Worm (Caenorhabditis elegans) whole organism, late embryonic: Measurements from ENCODE around the gene F55A4.13.
A peak's percentile ranks its signal among the peaks of the same experiment; 100 is the strongest.

Experiments
- C38D4.7 ChIP-seq: fragments of 200-800 bp; sonication (Bioruptor generic); optimal IDR thresholded peaks from 2 replicates; lab custom pipeline; 2018; ENCODE audit warnings: mild to moderate bottlenecking, missing genetic modification characterization, moderate library complexity, missing compliant biosample characterization
- F13H6.1 ChIP-seq: sonication (generic microtip); optimal IDR thresholded peaks from 2 replicates; lab custom pipeline; 2016; ENCODE audit warnings: missing genetic modification characterization, missing compliant biosample characterization
- K02D7.2 ChIP-seq: sonication (generic microtip); optimal IDR thresholded peaks from 2 replicates; lab custom pipeline; 2017; ENCODE audit warnings: mild to moderate bottlenecking, missing genetic modification characterization, missing compliant biosample characterization
- K09A11.1 ChIP-seq: sonication (generic microtip); optimal IDR thresholded peaks from 2 replicates; lab custom pipeline; 2017; ENCODE audit warnings: antibody characterized with exemption, mild to moderate bottlenecking, missing genetic modification characterization, missing compliant biosample characterization; ENCODE audit not compliant: insufficient read depth
- T23F11.4 ChIP-seq: fragments of 200-800 bp; sonication (Bioruptor generic); optimal IDR thresholded peaks from 2 replicates; lab custom pipeline; 2018; ENCODE audit warnings: mild to moderate bottlenecking, missing genetic modification characterization, missing compliant biosample characterization
- Y22D7AL.16 ChIP-seq: sonication (generic microtip); optimal IDR thresholded peaks from 2 replicates; lab custom pipeline; 2016; ENCODE audit warnings: missing genetic modification characterization, missing compliant biosample characterization
- ama-1 ChIP-seq: fragments of 150-350 bp; optimal IDR thresholded peaks from 2 replicates; lab custom pipeline; 2014
- ceh-14 ChIP-seq: sonication (generic microtip); optimal IDR thresholded peaks from 2 replicates; lab custom pipeline; 2016; ENCODE audit warnings: missing genotype, missing genetic modification characterization, missing compliant biosample characterization
- ceh-19 ChIP-seq: fragments of 200-800 bp; sonication (Bioruptor generic); optimal IDR thresholded peaks from 2 replicates; lab custom pipeline; 2018; ENCODE audit warnings: mild to moderate bottlenecking, missing genetic modification characterization, missing compliant biosample characterization
- ceh-22 ChIP-seq: sonication (generic microtip); optimal IDR thresholded peaks from 2 replicates; lab custom pipeline; 2017; ENCODE audit warnings: missing biosample characterization, missing genetic modification characterization
- ceh-24 ChIP-seq: sonication (generic microtip); optimal IDR thresholded peaks from 2 replicates; lab custom pipeline; 2016; ENCODE audit warnings: mild to moderate bottlenecking, missing genetic modification characterization, missing compliant biosample characterization
- ceh-31 ChIP-seq: sonication (generic microtip); optimal IDR thresholded peaks from 2 replicates; lab custom pipeline; 2016; ENCODE audit warnings: missing genetic modification characterization, missing compliant biosample characterization
- ceh-34 ChIP-seq: sonication (generic microtip); optimal IDR thresholded peaks from 2 replicates; lab custom pipeline; 2016; ENCODE audit warnings: mild to moderate bottlenecking, missing genetic modification characterization, missing compliant biosample characterization
- ceh-6 ChIP-seq: fragments of 200-800 bp; sonication (Bioruptor generic); optimal IDR thresholded peaks from 2 replicates; lab custom pipeline; 2018; ENCODE audit warnings: mild to moderate bottlenecking, missing genetic modification characterization, missing compliant biosample characterization
- ceh-9 ChIP-seq: sonication (generic microtip); optimal IDR thresholded peaks from 2 replicates; lab custom pipeline; 2016; ENCODE audit warnings: mild to moderate bottlenecking, missing genetic modification characterization, inconsistent platforms, missing compliant biosample characterization
- che-1 ChIP-seq: sonication (generic microtip); optimal IDR thresholded peaks from 2 replicates; lab custom pipeline; 2016; ENCODE audit warnings: mild to moderate bottlenecking, missing genetic modification characterization, missing compliant biosample characterization
- dmd-4 ChIP-seq: sonication (generic microtip); optimal IDR thresholded peaks from 2 replicates; lab custom pipeline; 2016; ENCODE audit warnings: borderline replicate concordance, missing genetic modification characterization, missing compliant biosample characterization
- dve-1 ChIP-seq: sonication (generic microtip); optimal IDR thresholded peaks from 2 replicates; lab custom pipeline; 2017; ENCODE audit warnings: antibody characterized with exemption, mild to moderate bottlenecking, missing genetic modification characterization, missing compliant biosample characterization
- elt-2 ChIP-seq: sonication (generic microtip); optimal IDR thresholded peaks from 2 replicates; lab custom pipeline; 2016; ENCODE audit warnings: missing genetic modification reagents, missing genetic modification characterization, missing compliant biosample characterization
- elt-4 ChIP-seq: sonication (generic microtip); optimal IDR thresholded peaks from 2 replicates; lab custom pipeline; 2016; ENCODE audit warnings: missing genetic modification characterization, missing compliant biosample characterization
- ets-4 ChIP-seq: sonication (generic microtip); optimal IDR thresholded peaks from 2 replicates; lab custom pipeline; 2016; ENCODE audit warnings: missing genetic modification characterization, missing compliant biosample characterization
- eyg-1 ChIP-seq: sonication (generic microtip); optimal IDR thresholded peaks from 2 replicates; lab custom pipeline; 2016; ENCODE audit warnings: missing genotype, missing genetic modification characterization, missing compliant biosample characterization
- fax-1 ChIP-seq: sonication (generic microtip); optimal IDR thresholded peaks from 2 replicates; lab custom pipeline; 2016; ENCODE audit warnings: missing genotype, missing genetic modification characterization, missing compliant biosample characterization
- fkh-10 ChIP-seq: fragments of 150-350 bp; optimal IDR thresholded peaks from 2 replicates; lab custom pipeline; 2014; ENCODE audit warnings: missing biosample characterization, missing genetic modification reagents, missing genetic modification characterization
- fkh-6 ChIP-seq: sonication (generic microtip); optimal IDR thresholded peaks from 2 replicates; lab custom pipeline; 2016; ENCODE audit warnings: missing genetic modification characterization, missing compliant biosample characterization
- gmeb-2 ChIP-seq: sonication (generic microtip); optimal IDR thresholded peaks from 2 replicates; lab custom pipeline; 2016; ENCODE audit warnings: missing genetic modification characterization, inconsistent platforms, missing compliant biosample characterization
- hlh-15 ChIP-seq: sonication (generic microtip); optimal IDR thresholded peaks from 2 replicates; lab custom pipeline; 2016; ENCODE audit warnings: missing genetic modification characterization, missing compliant biosample characterization
- hlh-30 ChIP-seq: sonication (generic microtip); optimal IDR thresholded peaks from 2 replicates; lab custom pipeline; 2017; ENCODE audit warnings: antibody characterized with exemption, missing genetic modification characterization, missing compliant biosample characterization; ENCODE audit not compliant: insufficient read depth
- hlh-6 ChIP-seq: sonication (generic microtip); optimal IDR thresholded peaks from 2 replicates; lab custom pipeline; 2016; ENCODE audit warnings: missing genotype, missing genetic modification characterization, missing compliant biosample characterization
- lim-6 ChIP-seq: sonication (generic microtip); optimal IDR thresholded peaks from 2 replicates; lab custom pipeline; 2016; ENCODE audit warnings: missing genetic modification characterization, missing compliant biosample characterization
- mec-3 ChIP-seq: sonication (generic microtip); optimal IDR thresholded peaks from 2 replicates; lab custom pipeline; 2016; ENCODE audit warnings: borderline replicate concordance, missing genetic modification characterization, missing compliant biosample characterization
- nfya-1 ChIP-seq: sonication (generic microtip); optimal IDR thresholded peaks from 2 replicates; lab custom pipeline; 2017; ENCODE audit warnings: missing genetic modification characterization, mild to moderate bottlenecking, missing compliant biosample characterization, antibody characterized with exemption, moderate library complexity
- odd-2 ChIP-seq: sonication (generic microtip); optimal IDR thresholded peaks from 2 replicates; lab custom pipeline; 2017; ENCODE audit warnings: antibody characterized with exemption, mild to moderate bottlenecking, missing genetic modification characterization, missing compliant biosample characterization
- pag-3 ChIP-seq: sonication (generic microtip); optimal IDR thresholded peaks from 2 replicates; lab custom pipeline; 2016; ENCODE audit warnings: missing compliant biosample characterization, missing genetic modification characterization, borderline replicate concordance
- pat-9 ChIP-seq: fragments of 200-800 bp; sonication (Bioruptor generic); optimal IDR thresholded peaks from 2 replicates; lab custom pipeline; 2018; ENCODE audit warnings: mild to moderate bottlenecking, missing genetic modification characterization, moderate library complexity, missing compliant biosample characterization
- pax-1 ChIP-seq: fragments of 150-350 bp; optimal IDR thresholded peaks from 2 replicates; lab custom pipeline; 2014; ENCODE audit warnings: missing biosample characterization, missing genetic modification characterization
- pha-2 ChIP-seq: sonication (generic microtip); optimal IDR thresholded peaks from 2 replicates; lab custom pipeline; 2017; ENCODE audit warnings: mild to moderate bottlenecking, missing genetic modification characterization, missing compliant biosample characterization
- pha-4 ChIP-seq: fragments of 150-350 bp; optimal IDR thresholded peaks from 2 replicates; lab custom pipeline; 2018; ENCODE audit warnings: missing biosample characterization, missing genetic modification reagents, missing genetic modification characterization
- pqm-1 ChIP-seq: sonication (generic microtip); optimal IDR thresholded peaks from 2 replicates; lab custom pipeline; 2016; ENCODE audit warnings: missing genetic modification characterization, missing compliant biosample characterization
- pros-1 ChIP-seq: fragments of 150-350 bp; optimal IDR thresholded peaks from 2 replicates; lab custom pipeline; 2014; ENCODE audit warnings: missing biosample characterization, missing genetic modification reagents, missing genetic modification characterization
- rnt-1 ChIP-seq: sonication (generic microtip); optimal IDR thresholded peaks from 2 replicates; lab custom pipeline; 2016; ENCODE audit warnings: missing genetic modification characterization, missing compliant biosample characterization
- sdc-2 ChIP-seq: sonication (generic microtip); optimal IDR thresholded peaks from 2 replicates; lab custom pipeline; 2016; ENCODE audit warnings: missing genotype, missing genetic modification characterization, missing compliant biosample characterization
- sox-4 ChIP-seq: sonication (generic microtip); optimal IDR thresholded peaks from 2 replicates; lab custom pipeline; 2017; ENCODE audit warnings: mild to moderate bottlenecking, missing genetic modification characterization, inconsistent platforms, missing compliant biosample characterization
- tbx-2 ChIP-seq: sonication (generic microtip); optimal IDR thresholded peaks from 2 replicates; lab custom pipeline; 2016; ENCODE audit warnings: missing genetic modification characterization, missing compliant biosample characterization
- ttx-3 ChIP-seq: sonication (generic microtip); optimal IDR thresholded peaks from 2 replicates; lab custom pipeline; 2016; ENCODE audit warnings: missing genetic modification reagents, missing genetic modification characterization, missing compliant biosample characterization
- unc-42 ChIP-seq: sonication (generic microtip); optimal IDR thresholded peaks from 2 replicates; lab custom pipeline; 2016; ENCODE audit warnings: missing genotype, missing genetic modification characterization, missing compliant biosample characterization
- unc-86 ChIP-seq: sonication (generic microtip); optimal IDR thresholded peaks from 2 replicates; lab custom pipeline; 2016; ENCODE audit warnings: missing genetic modification characterization, missing compliant biosample characterization

F55A4.13 gene

ce11 chrX:1025010-1025409 lies 7.7 kb upstream of the F55A4.13 start, which contains the start of gene F55A4.3:
Gene F55A4.3 (minus strand): TSS chrX:1025110.
- TF ChIP-seq pha-4 (tag; lab: Kevin White, UChicago) = no peak
- no peak for TF ChIP-seq fkh-6 (tag; lab: Kevin White, UChicago)
- no peak for TF ChIP-seq hlh-30 (tag; lab: Kevin White, UChicago)
- TF ChIP-seq sdc-2 (tag; lab: Kevin White, UChicago) = no peak
- no peak for TF ChIP-seq pros-1
- TF ChIP-seq ceh-34 = no peak
- TF ChIP-seq Y22D7AL.16 (tag; lab: Kevin White, UChicago) = no peak
- no peak for TF ChIP-seq C38D4.7 (GFP tag; lab: Kevin White, UChicago)
- TF ChIP-seq ceh-31 (tag; lab: Kevin White, UChicago) = no peak
- TF ChIP-seq hlh-15 (tag; lab: Kevin White, UChicago) = no peak
- TF ChIP-seq ceh-24 (tag; lab: Kevin White, UChicago) = no peak
- no peak for TF ChIP-seq rnt-1 (tag; lab: Kevin White, UChicago)
- TF ChIP-seq pat-9 = no peak
- TF ChIP-seq lim-6 (tag; lab: Kevin White, UChicago) = no peak
- no peak for TF ChIP-seq pha-2 (tag; lab: Kevin White, UChicago)
- no peak for TF ChIP-seq dmd-4 (tag; lab: Kevin White, UChicago)
- TF ChIP-seq elt-4 (tag; lab: Kevin White, UChicago) = no peak
- TF ChIP-seq ttx-3 (tag; lab: Kevin White, UChicago) = no peak
- TF ChIP-seq odd-2 (tag; lab: Kevin White, UChicago) = no peak

ce11 chrX:1021835-1022311 lies 4.5 kb upstream of the F55A4.13 start:
- TF ChIP-seq ceh-6 (no peak), ceh-31 (tag; lab: Kevin White, UChicago) (peak; percentile 55), ceh-14 (tag; lab: Kevin White, UChicago) (peak; percentile 32), ceh-19 (GFP tag; lab: Kevin White, UChicago) (peak; percentile 77), sdc-2 (tag; lab: Kevin White, UChicago) (peak; percentile 43), tbx-2 (tag; lab: Kevin White, UChicago) (peak; percentile 27), odd-2 (tag; lab: Kevin White, UChicago) (no peak), pag-3 (tag; lab: Kevin White, UChicago) (no peak), C38D4.7 (GFP tag; lab: Kevin White, UChicago) (no peak), ceh-34 (peak; percentile 7), nfya-1 (tag; lab: Kevin White, UChicago) (peak; percentile 1), ttx-3 (tag; lab: Kevin White, UChicago) (no peak), Y22D7AL.16 (tag; lab: Kevin White, UChicago) (peak; percentile 34), gmeb-2 (tag; lab: Kevin White, UChicago) (no peak), elt-2 (no peak), eyg-1 (tag; lab: Kevin White, UChicago) (no peak), unc-42 (tag; lab: Kevin White, UChicago) (peak; percentile 54), che-1 (tag; lab: Kevin White, UChicago) (peak; percentile 24), sox-4 (peak; percentile 5), ama-1 (no peak)

ce11 chrX:1018586-1018985 lies 1.2 kb upstream of the F55A4.13 start:
- no peak for TF ChIP-seq pax-1
- no peak for TF ChIP-seq ceh-22
- TF ChIP-seq dve-1 = no peak
- TF ChIP-seq unc-86 = no peak
- no peak for TF ChIP-seq ceh-9 (tag; lab: Kevin White, UChicago)
- no peak for TF ChIP-seq F13H6.1
- no peak for TF ChIP-seq elt-4 (tag; lab: Kevin White, UChicago)
- no peak for TF ChIP-seq K02D7.2 (tag; lab: Kevin White, UChicago)
- TF ChIP-seq ceh-14 (tag; lab: Kevin White, UChicago) = peak; percentile 47
- no peak for TF ChIP-seq T23F11.4 (GFP tag; lab: Kevin White, UChicago)
- TF ChIP-seq pha-4 (tag; lab: Kevin White, UChicago) = no peak
- no peak for TF ChIP-seq ama-1
- TF ChIP-seq ceh-34 = peak; percentile 8
- TF ChIP-seq mec-3 (tag; lab: Kevin White, UChicago) = no peak
- TF ChIP-seq ceh-24 (tag; lab: Kevin White, UChicago) = no peak
- TF ChIP-seq K09A11.1 (tag; lab: Kevin White, UChicago) = no peak
- TF ChIP-seq hlh-6 = no peak
- no peak for TF ChIP-seq ets-4 (tag; lab: Kevin White, UChicago)
- no peak for TF ChIP-seq pros-1
- TF ChIP-seq gmeb-2 (tag; lab: Kevin White, UChicago) = no peak
- no peak for TF ChIP-seq Y22D7AL.16 (tag; lab: Kevin White, UChicago)
- TF ChIP-seq fkh-10 (GFP tag; lab: Kevin White, UChicago) = peak; percentile 40
- TF ChIP-seq pqm-1 (tag; lab: Kevin White, UChicago) = no peak
- peak; percentile 20 for TF ChIP-seq sdc-2 (tag; lab: Kevin White, UChicago)
- peak; percentile 13 for TF ChIP-seq pag-3 (tag; lab: Kevin White, UChicago)
- no peak for TF ChIP-seq fax-1 (tag; lab: Kevin White, UChicago)
- no peak for TF ChIP-seq elt-2
